Worm (Caenorhabditis elegans) whole organism, young adult: ENCODE data around the gene T05C3.6.

ENCODE experiments used
- F22D6.2 ChIP-seq: sonication (generic microtip); optimal IDR thresholded peaks from 2 replicates; lab custom pipeline; 2016; ENCODE audit warnings: mild to moderate bottlenecking, missing genetic modification characterization, missing compliant biosample characterization
- F55B11.4 ChIP-seq: sonication (generic microtip); optimal IDR thresholded peaks from 2 replicates; lab custom pipeline; 2016; ENCODE audit warnings: missing compliant biosample characterization, missing genetic modification characterization, borderline replicate concordance; ENCODE audit not compliant: insufficient read depth
- F57C9.4 ChIP-seq: sonication (generic microtip); optimal IDR thresholded peaks from 2 replicates; lab custom pipeline; 2017; ENCODE audit warnings: mild to moderate bottlenecking, missing genetic modification characterization, missing compliant biosample characterization
- K12H6.12 ChIP-seq: fragments of 200-800 bp; sonication (Bioruptor generic); optimal IDR thresholded peaks from 2 replicates; lab custom pipeline; 2018; ENCODE audit warnings: mild to moderate bottlenecking, missing genetic modification characterization, missing compliant biosample characterization
- Y56A3A.18 ChIP-seq: fragments of 200-800 bp; sonication (Bioruptor generic); IDR thresholded peaks from 2 replicates; pipeline ENCODE4 v1.3.6; 2022; ENCODE audit warnings: missing genetic modification reagents, missing genetic modification characterization, missing compliant biosample characterization
- Y95B8A.8 ChIP-seq: fragments of 200-800 bp; sonication (Bioruptor generic); IDR thresholded peaks from 2 replicates; pipeline ENCODE4 v1.3.6; 2022; ENCODE audit warnings: missing genetic modification reagents, missing genetic modification characterization, missing compliant biosample characterization
- akir-1 ChIP-seq: fragments of 200-800 bp; sonication (Bioruptor generic); optimal IDR thresholded peaks from 2 replicates; lab custom pipeline; 2018; ENCODE audit warnings: mild to moderate bottlenecking, missing genetic modification characterization, moderate library complexity, missing compliant biosample characterization
- athp-1 ChIP-seq: sonication (generic microtip); optimal IDR thresholded peaks from 2 replicates; lab custom pipeline; 2017; ENCODE audit warnings: mild to moderate bottlenecking, missing genetic modification characterization, missing compliant biosample characterization
- attf-5 ChIP-seq: fragments of 200-800 bp; sonication (Bioruptor generic); optimal IDR thresholded peaks from 2 replicates; lab custom pipeline; 2018; ENCODE audit warnings: mild to moderate bottlenecking, missing genetic modification characterization, missing compliant biosample characterization
- cebp-1 ChIP-seq, 2 experiments: fragments of 200-800 bp in 1 of 2; sonication (Bioruptor generic) in 1 of 2; sonication (generic microtip) in 1 of 2; IDR thresholded peaks in 1 of 2; optimal IDR thresholded peaks in 1 of 2; 2 replicates each; pipeline versions ENCODE4 v1.3.6 to Lab custom; 2017 to 2022; ENCODE audit warnings: missing compliant biosample characterization in 2 of 2, missing genetic modification characterization in 2 of 2, mild to moderate bottlenecking in 1 of 2, missing genetic modification reagents in 1 of 2, moderate library complexity in 1 of 2
- ceh-40 ChIP-seq: fragments of 200-800 bp; sonication (Bioruptor generic); IDR thresholded peaks from 2 replicates; pipeline ENCODE4 v1.3.6; 2022; ENCODE audit warnings: missing genetic modification characterization, missing compliant biosample characterization
- ceh-79 ChIP-seq: sonication (generic microtip); optimal IDR thresholded peaks from 2 replicates; lab custom pipeline; 2017; ENCODE audit warnings: mild to moderate bottlenecking, missing genetic modification characterization, missing compliant biosample characterization
- die-1 ChIP-seq: sonication (generic microtip); optimal IDR thresholded peaks from 2 replicates; lab custom pipeline; 2016; ENCODE audit warnings: missing genotype, mild to moderate bottlenecking, missing genetic modification characterization, missing compliant biosample characterization
- efl-1 ChIP-seq: fragments of 150-350 bp; optimal IDR thresholded peaks from 2 replicates; lab custom pipeline; 2014; ENCODE audit warnings: missing biosample characterization, missing genetic modification reagents, missing genetic modification characterization
- egl-44 ChIP-seq: fragments of 200-800 bp; sonication (Bioruptor generic); IDR thresholded peaks from 2 replicates; pipeline ENCODE4 v1.3.6; 2022; ENCODE audit warnings: missing genetic modification reagents, missing genetic modification characterization, missing compliant biosample characterization
- egrh-3 ChIP-seq: fragments of 200-800 bp; sonication (Bioruptor generic); IDR thresholded peaks from 2 replicates; pipeline ENCODE4 v1.3.6; 2022; ENCODE audit warnings: missing genetic modification reagents, missing genetic modification characterization, missing compliant biosample characterization
- ekl-4 ChIP-seq: fragments of 200-800 bp; sonication (Bioruptor generic); IDR thresholded peaks from 2 replicates; pipeline ENCODE4 v1.3.6; 2022; ENCODE audit warnings: missing genetic modification reagents, missing genetic modification characterization, missing compliant biosample characterization
- fkh-3 ChIP-seq: sonication (generic microtip); optimal IDR thresholded peaks from 2 replicates; lab custom pipeline; 2016; ENCODE audit warnings: mild to moderate bottlenecking, missing genetic modification characterization, missing compliant biosample characterization
- gei-17 ChIP-seq: fragments of 200-800 bp; sonication (Bioruptor generic); optimal IDR thresholded peaks from 2 replicates; lab custom pipeline; 2018; ENCODE audit warnings: mild to moderate bottlenecking, missing genetic modification characterization, missing compliant biosample characterization
- let-526 ChIP-seq: fragments of 200-800 bp; sonication (Bioruptor generic); IDR thresholded peaks from 2 replicates; pipeline ENCODE4 v1.3.6; 2022; ENCODE audit warnings: missing genetic modification reagents, missing genetic modification characterization, missing compliant biosample characterization
- lin-40 ChIP-seq: sonication (generic microtip); optimal IDR thresholded peaks from 2 replicates; lab custom pipeline; 2016; ENCODE audit warnings: missing genetic modification characterization, mild to moderate bottlenecking, missing compliant biosample characterization, missing genotype, missing genetic modification reagents
- madf-6 ChIP-seq: fragments of 200-800 bp; sonication (Bioruptor generic); IDR thresholded peaks from 2 replicates; pipeline ENCODE4 v1.3.6; 2022; ENCODE audit warnings: missing genetic modification reagents, missing genetic modification characterization, missing compliant biosample characterization
- madf-8 ChIP-seq: fragments of 200-800 bp; sonication (Bioruptor generic); conservative IDR thresholded peaks from 2 replicates; pipeline ENCODE4 v1.3.6; 2022; ENCODE audit warnings: missing genetic modification reagents, missing genetic modification characterization, missing compliant biosample characterization
- mcd-1 ChIP-seq: fragments of 200-800 bp; sonication (Bioruptor generic); IDR thresholded peaks from 2 replicates; pipeline ENCODE4 v1.3.6; 2022; ENCODE audit warnings: missing genetic modification reagents, missing genetic modification characterization, missing compliant biosample characterization
- mxl-1 ChIP-seq: sonication (generic microtip); optimal IDR thresholded peaks from 2 replicates; lab custom pipeline; 2016; ENCODE audit warnings: missing genetic modification characterization, missing compliant biosample characterization
- nfya-1 ChIP-seq: sonication (generic microtip); optimal IDR thresholded peaks from 2 replicates; lab custom pipeline; 2017; ENCODE audit warnings: antibody characterized with exemption, missing compliant biosample characterization, missing genetic modification characterization, borderline replicate concordance; ENCODE audit not compliant: insufficient read depth
- nhr-80 ChIP-seq: sonication (generic microtip); optimal IDR thresholded peaks from 2 replicates; lab custom pipeline; 2016; ENCODE audit warnings: missing genetic modification characterization, missing compliant biosample characterization
- rpc-1 ChIP-seq, 2 experiments: fragments of 150-350 bp in 1 of 2; sonication (generic microtip) in 1 of 2; optimal IDR thresholded peaks; 2 replicates each; lab custom pipeline; 2014 to 2018; ENCODE audit warnings: missing biosample characterization in 1 of 2, missing genetic modification characterization in 1 of 2, missing genetic modification reagents in 1 of 2, missing genotype in 1 of 2
- snpc-1.3 ChIP-seq: sonication (generic microtip); optimal IDR thresholded peaks from 2 replicates; lab custom pipeline; 2017; ENCODE audit warnings: missing genetic modification characterization, mild to moderate bottlenecking, missing compliant biosample characterization, antibody characterized with exemption, moderate library complexity, missing genotype, missing genetic modification reagents; ENCODE audit not compliant: insufficient read depth
- sptf-2 ChIP-seq: fragments of 200-800 bp; sonication (Bioruptor generic); optimal IDR thresholded peaks from 2 replicates; lab custom pipeline; 2018; ENCODE audit warnings: mild to moderate bottlenecking, missing genetic modification characterization, missing compliant biosample characterization
- tbp1 ChIP-seq: fragments of 200-800 bp; sonication (Bioruptor generic); optimal IDR thresholded peaks from 2 replicates; lab custom pipeline; 2018; ENCODE audit warnings: mild to moderate bottlenecking, missing genetic modification characterization, missing compliant biosample characterization
- zfh-2 ChIP-seq: fragments of 200-800 bp; sonication (Bioruptor generic); conservative IDR thresholded peaks from 2 replicates; pipeline ENCODE4 v1.3.6; 2022; ENCODE audit warnings: missing genetic modification reagents, missing genetic modification characterization, missing compliant biosample characterization
- ztf-25 ChIP-seq: fragments of 200-800 bp; sonication (Bioruptor generic); IDR thresholded peaks from 2 replicates; pipeline ENCODE4 v1.3.6; 2022; ENCODE audit warnings: missing genetic modification reagents, missing genetic modification characterization, missing compliant biosample characterization
- ztf-26 ChIP-seq: sonication (generic microtip); optimal IDR thresholded peaks from 2 replicates; lab custom pipeline; 2017; ENCODE audit warnings: missing genetic modification characterization, missing compliant biosample characterization
- ztf-28 ChIP-seq: fragments of 200-800 bp; sonication (Bioruptor generic); IDR thresholded peaks from 2 replicates; pipeline ENCODE4 v1.3.6; 2022; ENCODE audit warnings: missing genetic modification reagents, missing genetic modification characterization, missing compliant biosample characterization
- ztf-6 ChIP-seq: fragments of 200-800 bp; sonication (Bioruptor generic); IDR thresholded peaks from 2 replicates; pipeline ENCODE4 v1.3.6; 2022; ENCODE audit warnings: missing genetic modification reagents, missing genetic modification characterization, missing compliant biosample characterization

Gene T05C3.6

DNA sequence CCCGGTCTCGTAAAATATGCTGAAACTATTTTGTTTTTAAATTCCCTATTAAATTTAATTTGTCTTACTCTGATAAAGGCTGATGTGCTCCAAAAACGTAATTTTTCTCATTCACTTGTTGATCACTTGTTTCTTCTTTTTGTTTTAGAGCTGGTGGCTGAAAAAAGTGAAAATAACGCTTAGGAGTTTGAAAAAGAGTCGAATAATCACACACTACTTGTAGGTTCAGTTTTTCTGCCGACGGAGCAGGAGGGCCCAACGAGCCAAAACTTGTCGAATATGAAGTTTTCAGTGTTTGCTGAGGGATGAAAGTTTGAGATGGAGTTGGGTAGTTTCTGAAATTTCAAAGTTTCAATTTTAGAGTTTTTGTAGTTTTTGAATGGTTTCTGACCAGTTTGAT is 3.1 kb upstream of the T05C3.6 start:
- TF ChIP-seq ztf-26 (tag; lab: Kevin White, UChicago) (no peak), nfya-1 (no peak), ekl-4 (GFP tag; lab: Robert Waterston, UW) (no peak), ceh-40 (GFP tag; lab: Robert Waterston, UW) (no peak), efl-1 (GFP tag; lab: Kevin White, UChicago) (no peak), gei-17 (GFP tag; lab: Kevin White, UChicago) (no peak), akir-1 (GFP tag; lab: Kevin White, UChicago) (no peak), mcd-1 (GFP tag; lab: Robert Waterston, UW) (no peak), F22D6.2 (tag; lab: Kevin White, UChicago) (no peak), F57C9.4 (no peak), ztf-25 (GFP tag; lab: Robert Waterston, UW) (no peak), egl-44 (no peak), nhr-80 (tag; lab: Kevin White, UChicago) (no peak), die-1 (tag; lab: Kevin White, UChicago) (no peak)

DNA sequence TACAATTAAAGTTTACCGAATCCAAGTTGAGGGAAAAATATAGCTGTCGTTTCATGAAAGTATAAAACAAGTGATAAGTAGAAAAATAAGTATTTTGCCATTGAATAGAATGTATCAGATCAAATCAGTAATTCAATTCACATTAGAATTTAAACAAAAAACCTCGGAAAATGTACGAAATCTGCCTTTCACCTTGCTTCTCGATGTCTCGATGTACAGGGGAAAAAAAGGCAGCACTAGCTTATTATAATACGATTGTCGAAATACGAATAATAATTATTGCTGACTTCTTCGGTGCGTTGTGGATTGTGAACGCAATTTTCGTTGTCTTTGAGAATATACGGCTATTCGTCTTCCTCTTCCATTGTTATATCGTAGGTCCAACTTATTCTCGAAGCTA is 1.5 kb upstream of the T05C3.6 start, which contains the start of gene grl-18:
Gene grl-18 (minus strand): TSS at position 101 of the 400 bp plus-strand sequence.
- TF ChIP-seq nhr-80 (tag; lab: Kevin White, UChicago) (no peak), cebp-1 (GFP tag; IDR thresholded peaks at IDR 0.05; lab: Robert Waterston, UW) (no peak), cebp-1 (tag; optimal IDR thresholded peaks at IDR 0.05; lab: Kevin White, UChicago) (no peak), sptf-2 (GFP tag; lab: Kevin White, UChicago) (no peak), athp-1 (tag; lab: Kevin White, UChicago) (no peak), madf-8 (GFP tag; lab: Robert Waterston, UW) (no peak), ekl-4 (GFP tag; lab: Robert Waterston, UW) (no peak), rpc-1 (optimal IDR thresholded peaks at IDR 0.05; lab: Kevin White, UChicago) (no peak), rpc-1 (tag; optimal IDR thresholded peaks at IDR 0.05; lab: Kevin White, UChicago) (no peak), egrh-3 (GFP tag; lab: Robert Waterston, UW) (no peak), zfh-2 (GFP tag; lab: Robert Waterston, UW) (no peak), let-526 (GFP tag; lab: Robert Waterston, UW) (no peak), lin-40 (tag; lab: Kevin White, UChicago) (no peak), K12H6.12 (tag; lab: Kevin White, UChicago) (no peak), Y95B8A.8 (GFP tag; lab: Robert Waterston, UW) (no peak), attf-5 (GFP tag; lab: Kevin White, UChicago) (no peak), madf-6 (no peak), ceh-79 (no peak)
- TF ChIP-seq, all 124 proteins: peak for 0

DNA sequence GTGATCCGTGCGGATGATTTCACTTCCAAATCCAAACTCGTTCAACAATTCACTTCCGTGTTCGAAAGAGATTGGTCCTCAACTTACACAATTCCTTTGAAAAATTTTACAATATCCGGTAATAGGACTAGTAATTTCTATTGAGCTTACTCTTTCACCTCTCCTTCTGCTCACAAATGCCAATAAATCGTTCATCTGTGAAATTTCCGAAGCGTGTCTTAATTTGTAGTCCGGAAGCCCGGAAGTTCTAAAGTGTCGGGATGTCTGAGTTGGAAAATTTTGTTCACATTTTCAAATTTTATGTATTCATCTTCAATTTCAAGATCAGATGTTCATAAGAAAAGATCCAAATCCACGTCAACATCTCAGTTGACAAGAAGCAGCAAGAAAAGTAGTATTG is 3.2 kb downstream of the T05C3.6 start, which contains the start of gene T05C3.2:
Gene T05C3.2 (plus strand): TSS at position 301 of the 400 bp plus-strand sequence.
- no peak for TF ChIP-seq snpc-1.3 (tag; lab: Kevin White, UChicago)
- no peak for TF ChIP-seq mxl-1
- no peak for TF ChIP-seq Y56A3A.18 (GFP tag; lab: Robert Waterston, UW)
- no peak for TF ChIP-seq ztf-28 (GFP tag; lab: Robert Waterston, UW)
- TF ChIP-seq zfh-2 (GFP tag; lab: Robert Waterston, UW), result no peak
- TF ChIP-seq ztf-6 (GFP tag; lab: Robert Waterston, UW), result no peak
- no peak for TF ChIP-seq F55B11.4
- TF ChIP-seq tbp1 (GFP tag; lab: Kevin White, UChicago), result no peak
- TF ChIP-seq fkh-3 (tag; lab: Kevin White, UChicago), result no peak
- no peak for TF ChIP-seq gei-17 (GFP tag; lab: Kevin White, UChicago)
- TF ChIP-seq egrh-3 (GFP tag; lab: Robert Waterston, UW), result no peak
- TF ChIP-seq cebp-1 (GFP tag; IDR thresholded peaks at IDR 0.05; lab: Robert Waterston, UW), result no peak
- no peak for TF ChIP-seq cebp-1 (tag; optimal IDR thresholded peaks at IDR 0.05; lab: Kevin White, UChicago)
